Worm (Caenorhabditis elegans): ENCODE results near the gene C12D8.13.
A peak's percentile ranks its signal among the peaks of the same experiment; 100 is the strongest.

Gene C12D8.13

DNA sequence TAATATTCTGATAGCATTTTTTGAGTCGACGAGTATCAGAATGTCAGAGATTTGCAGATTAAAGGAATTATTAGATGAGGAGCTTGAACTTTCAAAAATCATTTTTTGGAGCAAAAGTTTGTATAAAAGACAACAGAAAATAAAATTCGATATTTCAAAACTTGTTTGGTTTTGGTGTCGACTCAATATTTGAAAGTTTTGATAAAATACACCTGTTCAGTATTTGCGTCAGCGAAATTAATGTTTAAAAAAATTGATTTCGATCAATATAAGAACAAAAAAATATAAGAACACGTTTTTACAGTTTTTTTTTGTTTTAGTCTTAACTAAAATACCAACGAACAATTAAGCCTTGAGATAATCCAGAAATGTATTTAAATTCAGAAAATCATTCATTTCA, at the start of gene C12D8.13:
TSS of gene C12D8.13 (minus strand) at position 101 of the 400 bp plus-strand sequence.
- TF ChIP-seq ces-1 (GFP tag; optimal IDR thresholded peaks at IDR 0.05) (no peak), mef-2 (tag; optimal IDR thresholded peaks at IDR 0.05) (no peak), lin-35 (GFP tag; optimal IDR thresholded peaks at IDR 0.05) (no peak)

DNA sequence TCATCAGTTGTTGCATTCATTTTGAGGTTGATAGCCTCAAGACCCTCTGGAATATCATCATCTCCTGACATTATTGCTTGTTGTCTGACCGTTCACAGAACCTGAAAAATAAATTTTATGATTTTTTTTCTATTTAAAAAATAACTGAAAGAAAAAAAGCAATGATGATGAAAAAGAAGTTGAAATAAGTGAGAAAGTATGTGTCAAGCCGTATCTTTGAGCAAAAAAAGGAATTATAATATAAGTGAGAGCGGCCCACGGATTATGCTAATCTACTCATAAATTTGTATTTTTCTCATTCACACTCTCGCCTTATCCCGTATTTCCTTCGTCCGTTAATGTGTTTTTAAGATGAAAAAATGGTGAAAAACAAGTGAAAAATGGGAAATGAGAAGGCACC, 49.7 kb upstream of the C12D8.13 start, which contains the start of gene ric-4:
TSS of gene ric-4 (minus strand) at position 101 of the 400 bp plus-strand sequence.
- TF ChIP-seq ceh-88 (GFP tag; IDR thresholded peaks at IDR 0.05) (no peak), dsc-1 (tag; optimal IDR thresholded peaks at IDR 0.05) (peak; percentile 14), pag-3 (tag; optimal IDR thresholded peaks at IDR 0.05; ENCODE audit: borderline replicate concordance, insufficient read depth) (no peak)

DNA sequence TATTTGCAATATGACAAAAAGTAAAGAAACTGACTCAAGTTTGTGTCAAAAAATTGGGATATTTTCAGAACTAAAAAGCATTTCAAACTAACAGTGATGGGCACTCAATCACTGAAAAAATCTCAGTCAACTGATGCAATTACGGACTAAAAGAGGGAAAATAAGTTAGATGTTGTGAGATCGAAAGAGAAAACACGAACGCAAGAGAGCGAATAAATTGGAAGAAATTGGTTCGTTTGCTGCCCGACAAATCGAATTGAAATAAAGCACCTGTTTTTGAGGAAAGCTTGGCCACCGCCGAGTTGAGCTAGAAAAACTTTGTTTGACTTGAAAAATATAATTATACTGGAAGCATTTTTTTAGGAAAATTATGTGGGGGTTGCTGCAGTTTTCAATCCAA, 45.5 kb upstream of the C12D8.13 start:
- TF ChIP-seq egl-27 (tag; optimal IDR thresholded peaks at IDR 0.05) (no peak), ztf-4 (tag; optimal IDR thresholded peaks at IDR 0.05) (no peak), sup-37 (GFP tag; optimal IDR thresholded peaks at IDR 0.05) (no peak), unc-130 (tag; optimal IDR thresholded peaks at IDR 0.05) (no peak), pax-3 (tag; optimal IDR thresholded peaks at IDR 0.05) (no peak), aly-2 (tag; optimal IDR thresholded peaks at IDR 0.05) (no peak), hlh-17 (GFP tag; optimal IDR thresholded peaks at IDR 0.05; ENCODE audit: borderline replicate concordance) (no peak), lin-14 (GFP tag; optimal IDR thresholded peaks at IDR 0.05) (no peak), nhr-11 (tag; optimal IDR thresholded peaks at IDR 0.05) (no peak)

DNA sequence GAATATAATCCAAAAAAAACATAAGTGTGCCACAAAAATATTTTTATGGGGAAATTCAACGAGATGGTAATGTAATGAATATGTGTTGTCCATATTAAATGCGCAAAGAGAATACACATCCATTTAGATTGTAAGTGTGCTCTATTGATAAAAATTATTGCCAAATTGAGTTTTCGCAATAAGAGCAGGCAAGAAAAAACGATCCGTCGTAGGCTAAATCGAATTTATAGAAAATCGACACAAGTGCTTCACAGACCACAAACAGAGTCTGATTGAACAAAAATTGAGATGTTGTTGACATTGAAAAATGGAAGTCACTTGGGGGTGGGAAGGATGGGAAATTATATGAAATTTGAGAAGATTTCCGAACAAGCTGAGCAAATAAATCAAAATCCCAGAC, 44.5 kb upstream of the C12D8.13 start:
- TF ChIP-seq mab-9 (GFP tag; IDR thresholded peaks at IDR 0.05), result no peak
- no peak for TF ChIP-seq elt-2 (tag; optimal IDR thresholded peaks at IDR 0.05)
- peak; percentile 56 for TF ChIP-seq lin-14 (GFP tag; optimal IDR thresholded peaks at IDR 0.05)
- no peak for TF ChIP-seq snpc-4 (tag; optimal IDR thresholded peaks at IDR 0.05)
- no peak for TF ChIP-seq mdl-1 (tag; optimal IDR thresholded peaks at IDR 0.05)
- no peak for TF ChIP-seq vab-15 (tag; optimal IDR thresholded peaks at IDR 0.05)
- no peak for TF ChIP-seq zag-1 (tag; optimal IDR thresholded peaks at IDR 0.05)
- TF ChIP-seq unc-62 (GFP tag; optimal IDR thresholded peaks at IDR 0.05), result no peak
- no peak for TF ChIP-seq ceh-90 (tag; optimal IDR thresholded peaks at IDR 0.05)
- TF ChIP-seq ces-1 (GFP tag; optimal IDR thresholded peaks at IDR 0.05), result peak; percentile 10
- no peak for TF ChIP-seq pax-3 (tag; optimal IDR thresholded peaks at IDR 0.05)
- TF ChIP-seq irx-1 (tag; optimal IDR thresholded peaks at IDR 0.05), result no peak
- no peak for TF ChIP-seq fkh-10 (GFP tag; optimal IDR thresholded peaks at IDR 0.05)
- peak; percentile 6 for TF ChIP-seq nhr-47 (tag; optimal IDR thresholded peaks at IDR 0.05)
- peak; percentile 18 for TF ChIP-seq nhr-71 (tag; optimal IDR thresholded peaks at IDR 0.05)
- no peak for TF ChIP-seq ama-1 (optimal IDR thresholded peaks at IDR 0.05)
- no peak for TF ChIP-seq fkh-8 (tag; optimal IDR thresholded peaks at IDR 0.05)
- TF ChIP-seq lir-3 (tag; optimal IDR thresholded peaks at IDR 0.05; ENCODE audit: poor library complexity), result no peak

DNA sequence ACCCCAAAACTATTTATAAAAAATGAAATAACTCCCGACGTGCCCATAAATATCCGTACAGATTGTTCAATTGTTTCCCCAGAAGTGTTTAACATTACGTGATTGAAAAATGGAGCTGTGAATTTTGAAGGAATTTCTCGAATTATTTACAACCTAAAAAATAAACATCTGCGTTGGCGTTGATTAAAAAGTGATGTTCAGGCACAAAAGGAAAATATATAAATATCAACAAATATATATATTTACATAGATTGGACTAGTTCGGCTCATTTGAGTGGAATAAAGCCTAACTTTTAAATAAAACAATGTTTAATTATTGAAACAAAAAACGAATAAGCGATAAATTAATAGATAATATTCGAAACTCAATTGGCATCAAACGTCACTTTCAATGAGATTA, 40.0 kb upstream of the C12D8.13 start, which contains the start of gene sri-18:
TSS of gene sri-18 (minus strand) at position 101 of the 400 bp plus-strand sequence.
- no peak for TF ChIP-seq nhr-47 (tag; optimal IDR thresholded peaks at IDR 0.05)
- no peak for TF ChIP-seq hpl-2 (GFP tag; optimal IDR thresholded peaks at IDR 0.05)
- TF ChIP-seq nhr-84 (tag; optimal IDR thresholded peaks at IDR 0.05), result no peak
- TF ChIP-seq ceh-8 (GFP tag; optimal IDR thresholded peaks at IDR 0.05), result no peak
- no peak for TF ChIP-seq lin-35 (GFP tag; optimal IDR thresholded peaks at IDR 0.05)
- TF ChIP-seq nhr-12 (tag; optimal IDR thresholded peaks at IDR 0.05), result no peak
- TF ChIP-seq unc-98 (GFP tag; IDR thresholded peaks at IDR 0.05), result no peak
- no peak for TF ChIP-seq irx-1 (tag; optimal IDR thresholded peaks at IDR 0.05)
- TF ChIP-seq C04F5.9 (tag; optimal IDR thresholded peaks at IDR 0.05), result no peak
- no peak for TF ChIP-seq jun-1 (tag; optimal IDR thresholded peaks at IDR 0.05)
- no peak for TF ChIP-seq lir-3 (tag; optimal IDR thresholded peaks at IDR 0.05; ENCODE audit: poor library complexity)
- no peak for TF ChIP-seq pag-3 (tag; optimal IDR thresholded peaks at IDR 0.05; ENCODE audit: borderline replicate concordance, insufficient read depth)
- no peak for TF ChIP-seq nhr-90 (tag; optimal IDR thresholded peaks at IDR 0.05; ENCODE audit: poor library complexity)
- no peak for TF ChIP-seq ztf-11 (tag; optimal IDR thresholded peaks at IDR 0.05)
- no peak for TF ChIP-seq swsn-7 (tag; optimal IDR thresholded peaks at IDR 0.05)
- TF ChIP-seq skn-1 (tag; optimal IDR thresholded peaks at IDR 0.05), result no peak
- TF ChIP-seq isw-1 (GFP tag; IDR thresholded peaks at IDR 0.05), result no peak
- no peak for TF ChIP-seq fkh-4 (tag; optimal IDR thresholded peaks at IDR 0.05; ENCODE audit: borderline replicate concordance)
- TF ChIP-seq sptf-1 (tag; optimal IDR thresholded peaks at IDR 0.05), result no peak
- no peak for TF ChIP-seq aly-2 (tag; optimal IDR thresholded peaks at IDR 0.05)
